Fruit fly (Drosophila melanogaster) whole organism, prepupa: ENCODE results near the gene Coa8.
A peak's percentile ranks its signal among the peaks of the same experiment; 100 is the strongest.

Experiments
- Blimp-1 ChIP-seq: fragments of 200-800 bp; sonication (Bioruptor generic); optimal IDR thresholded peaks from 3 replicates; lab custom pipeline; 2017; ENCODE audit warnings: missing biosample characterization, missing genetic modification characterization, mild to moderate bottlenecking, moderate library complexity, missing genetic modification reagents
- CG10631 ChIP-seq: fragments of 200-800 bp; sonication (Bioruptor generic); optimal IDR thresholded peaks from 2 replicates; lab custom pipeline; 2016; ENCODE audit warnings: missing biosample characterization, missing genetic modification characterization
- CG10669 ChIP-seq: fragments of 200-800 bp; sonication (Bioruptor generic); optimal IDR thresholded peaks from 3 replicates; lab custom pipeline; 2018; ENCODE audit warnings: missing biosample characterization, mild to moderate bottlenecking, missing genetic modification characterization, moderate library complexity
- CG11294 ChIP-seq: fragments of 200-800 bp; sonication (Bioruptor generic); IDR thresholded peaks from 2 replicates; pipeline ENCODE4 v1.3.6; 2022; ENCODE audit warnings: missing biosample characterization, missing genetic modification characterization
- CG1621 ChIP-seq: fragments of 200-800 bp; sonication (Bioruptor generic); optimal IDR thresholded peaks from 3 replicates; lab custom pipeline; 2018; ENCODE audit warnings: missing biosample characterization, mild to moderate bottlenecking, missing genetic modification characterization
- CG3032 ChIP-seq: fragments of 200-800 bp; optimal IDR thresholded peaks from 2 replicates; lab custom pipeline; 2019; ENCODE audit warnings: missing biosample characterization, mild to moderate bottlenecking, missing genetic modification characterization, moderate library complexity
- CG31627 ChIP-seq: fragments of 200-800 bp; sonication (Bioruptor generic); optimal IDR thresholded peaks from 3 replicates; lab custom pipeline; 2016; ENCODE audit warnings: missing biosample characterization, missing genetic modification characterization
- CG34406 ChIP-seq: fragments of 200-800 bp; sonication (Bioruptor generic); optimal IDR thresholded peaks from 3 replicates; lab custom pipeline; 2016; ENCODE audit warnings: missing biosample characterization, missing genetic modification characterization
- CG3919 ChIP-seq: fragments of 200-800 bp; sonication (Bioruptor generic); optimal IDR thresholded peaks from 3 replicates; lab custom pipeline; 2016; ENCODE audit warnings: missing biosample characterization, missing genetic modification characterization
- CG4318 ChIP-seq: fragments of 200-800 bp; sonication (Bioruptor generic); optimal IDR thresholded peaks from 3 replicates; lab custom pipeline; 2017; ENCODE audit warnings: missing biosample characterization, mild to moderate bottlenecking, missing genetic modification characterization
- CG6163 ChIP-seq: fragments of 200-800 bp; sonication (Bioruptor generic); IDR thresholded peaks from 3 replicates; pipeline ENCODE4 v1.3.6; 2022; ENCODE audit warnings: missing biosample characterization, missing genetic modification characterization
- CG6792 ChIP-seq: fragments of 200-800 bp; sonication (Bioruptor generic); optimal IDR thresholded peaks from 3 replicates; lab custom pipeline; 2016; ENCODE audit warnings: missing biosample characterization, missing genetic modification characterization
- CG6808 ChIP-seq: fragments of 200-800 bp; sonication (Bioruptor generic); optimal IDR thresholded peaks from 3 replicates; lab custom pipeline; 2017; ENCODE audit warnings: missing biosample characterization, missing genetic modification characterization, mild to moderate bottlenecking, moderate library complexity, missing genetic modification reagents
- CG6854 ChIP-seq: fragments of 200-800 bp; sonication (Bioruptor generic); optimal IDR thresholded peaks from 2 replicates; lab custom pipeline; 2017; ENCODE audit warnings: missing biosample characterization, mild to moderate bottlenecking, missing genetic modification characterization
- CG7368 ChIP-seq: fragments of 200-800 bp; sonication (Bioruptor generic); optimal IDR thresholded peaks from 3 replicates; lab custom pipeline; 2016; ENCODE audit warnings: missing biosample characterization, missing genetic modification characterization
- CG8119 ChIP-seq: fragments of 200-800 bp; sonication (Bioruptor generic); IDR thresholded peaks from 3 replicates; pipeline ENCODE4 v1.3.6; 2022; ENCODE audit warnings: missing biosample characterization, missing genetic modification characterization
- CG8319 ChIP-seq: fragments of 200-800 bp; sonication (Bioruptor generic); optimal IDR thresholded peaks from 3 replicates; lab custom pipeline; 2016; ENCODE audit warnings: missing biosample characterization, missing genetic modification characterization
- CG8632 ChIP-seq: fragments of 200-800 bp; sonication (Bioruptor generic); optimal IDR thresholded peaks from 3 replicates; lab custom pipeline; 2016; ENCODE audit warnings: missing biosample characterization, missing genetic modification characterization
- CG9139 ChIP-seq: fragments of 200-800 bp; sonication (Bioruptor generic); optimal IDR thresholded peaks from 3 replicates; lab custom pipeline; 2017; ENCODE audit warnings: missing biosample characterization, mild to moderate bottlenecking, missing genetic modification characterization
- Eip75B ChIP-seq: fragments of 200-800 bp; sonication (Bioruptor generic); optimal IDR thresholded peaks from 3 replicates; lab custom pipeline; 2016; ENCODE audit warnings: missing biosample characterization, missing genetic modification characterization
- Eip78C ChIP-seq: fragments of 200-800 bp; sonication (Bioruptor generic); peaks from one replicate; lab custom pipeline; 2016; ENCODE audit warnings: missing biosample characterization, missing genetic modification characterization
- Gug ChIP-seq: fragments of 200-800 bp; sonication (Bioruptor generic); IDR thresholded peaks from 2 replicates; pipeline ENCODE4 v1.3.6; 2022; ENCODE audit warnings: missing biosample characterization, missing genetic modification characterization
- Hr38 ChIP-seq: sonication (Bioruptor generic); optimal IDR thresholded peaks from 2 replicates; lab custom pipeline; 2016; ENCODE audit warnings: missing biosample characterization, missing genetic modification characterization
- Hr39 ChIP-seq: fragments of 200-800 bp; sonication (Bioruptor generic); optimal IDR thresholded peaks from 2 replicates; lab custom pipeline; 2016; ENCODE audit warnings: missing biosample characterization, missing genetic modification characterization
- Hr4 ChIP-seq: fragments of 200-800 bp; sonication (Bioruptor generic); optimal IDR thresholded peaks from 3 replicates; lab custom pipeline; 2016; ENCODE audit warnings: missing biosample characterization, missing genetic modification characterization
- Lpt ChIP-seq: fragments of 200-800 bp; sonication (Bioruptor generic); optimal IDR thresholded peaks from 3 replicates; lab custom pipeline; 2016; ENCODE audit warnings: missing biosample characterization, missing genetic modification characterization
- Met ChIP-seq: fragments of 200-800 bp; sonication (Bioruptor generic); optimal IDR thresholded peaks from 3 replicates; lab custom pipeline; 2016; ENCODE audit warnings: missing biosample characterization, missing genetic modification characterization
- OdsH ChIP-seq: fragments of 200-800 bp; sonication (Bioruptor generic); optimal IDR thresholded peaks from 3 replicates; lab custom pipeline; 2016; ENCODE audit warnings: missing biosample characterization, missing genetic modification characterization
- Smox ChIP-seq: fragments of 200-800 bp; sonication (Bioruptor generic); optimal IDR thresholded peaks from 3 replicates; lab custom pipeline; 2016; ENCODE audit warnings: missing biosample characterization, missing genetic modification characterization
- Sox102F ChIP-seq: fragments of 200-800 bp; sonication (Bioruptor generic); optimal IDR thresholded peaks from 2 replicates; lab custom pipeline; 2016; ENCODE audit warnings: missing biosample characterization, mild to moderate bottlenecking, missing genetic modification characterization
- Sox14 ChIP-seq: fragments of 200-800 bp; sonication (Bioruptor generic); optimal IDR thresholded peaks from 3 replicates; lab custom pipeline; 2016; ENCODE audit warnings: missing biosample characterization, missing genetic modification characterization
- Sox15 ChIP-seq: fragments of 200-800 bp; sonication (Bioruptor generic); optimal IDR thresholded peaks from 3 replicates; lab custom pipeline; 2016; ENCODE audit warnings: missing biosample characterization, missing genetic modification characterization
- achi ChIP-seq: fragments of 200-800 bp; sonication (Bioruptor generic); optimal IDR thresholded peaks from 3 replicates; lab custom pipeline; 2016; ENCODE audit warnings: missing biosample characterization, missing genetic modification characterization
- cyc ChIP-seq: fragments of 200-800 bp; sonication (Bioruptor generic); optimal IDR thresholded peaks from 3 replicates; lab custom pipeline; 2016; ENCODE audit warnings: missing biosample characterization, missing genetic modification characterization
- esn ChIP-seq: fragments of 200-800 bp; sonication (Bioruptor generic); optimal IDR thresholded peaks from 2 replicates; lab custom pipeline; 2016; ENCODE audit warnings: missing biosample characterization, mild to moderate bottlenecking, missing genetic modification characterization, moderate library complexity
- fd59A ChIP-seq: fragments of 200-800 bp; sonication (Bioruptor generic); optimal IDR thresholded peaks from 2 replicates; lab custom pipeline; 2017; ENCODE audit warnings: missing biosample characterization, mild to moderate bottlenecking, missing genetic modification characterization, missing genetic modification reagents
- fd85E ChIP-seq: fragments of 200-800 bp; sonication (Bioruptor generic); optimal IDR thresholded peaks from 3 replicates; lab custom pipeline; 2016; ENCODE audit warnings: missing biosample characterization, missing genetic modification characterization
- fkh ChIP-seq: fragments of 200-800 bp; sonication (Bioruptor generic); optimal IDR thresholded peaks from 3 replicates; lab custom pipeline; 2017; ENCODE audit warnings: missing biosample characterization, mild to moderate bottlenecking, missing genetic modification characterization, moderate library complexity
- pdm3 ChIP-seq: fragments of 200-800 bp; sonication (Bioruptor generic); optimal IDR thresholded peaks from 3 replicates; lab custom pipeline; 2016; ENCODE audit warnings: missing biosample characterization, missing genetic modification characterization
- svp ChIP-seq: fragments of 200-800 bp; sonication (Bioruptor generic); peaks from one replicate; lab custom pipeline; 2016; ENCODE audit warnings: missing biosample characterization, missing genetic modification characterization
- vri ChIP-seq: fragments of 200-800 bp; sonication (Bioruptor generic); optimal IDR thresholded peaks from 3 replicates; lab custom pipeline; 2016; ENCODE audit warnings: missing biosample characterization, mild to moderate bottlenecking, missing genetic modification characterization

Gene Coa8

DNA sequence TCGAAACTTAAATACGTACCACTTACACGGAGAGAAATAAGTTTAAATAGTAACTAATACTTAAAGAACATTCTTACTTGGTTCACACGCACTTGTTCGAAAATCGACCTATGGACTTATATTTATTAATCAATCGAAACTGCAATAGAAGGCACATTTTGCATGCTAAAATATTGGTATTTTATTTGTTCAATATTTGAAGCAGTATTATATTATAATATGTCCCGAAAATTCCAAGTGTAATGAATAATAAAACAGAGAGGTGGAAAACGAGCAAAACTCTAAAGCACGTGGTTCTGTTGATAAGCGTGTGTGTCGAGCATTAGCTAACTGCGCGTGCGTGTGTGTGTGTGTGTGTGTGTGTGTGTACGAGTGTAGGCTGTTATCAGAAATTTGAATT is 30.2 kb upstream of the Coa8 start (continued):
- peak; percentile 5 for TF ChIP-seq CG31627 (GFP tag; lab: Kevin White, UChicago)
- peak; percentile 70 for TF ChIP-seq Eip78C
- TF ChIP-seq CG34406 (GFP tag; lab: Kevin White, UChicago), result no peak
- no peak for TF ChIP-seq fd59A (GFP tag; lab: Kevin White, UChicago)
- no peak for TF ChIP-seq fd85E
- peak; percentile 69 for TF ChIP-seq fkh (GFP tag; lab: Kevin White, UChicago)
- no peak for TF ChIP-seq CG6792
- TF ChIP-seq CG1621 (tag; lab: Kevin White, UChicago), result no peak
- TF ChIP-seq CG6808 (GFP tag; lab: Kevin White, UChicago), result no peak
- TF ChIP-seq achi, result peak; percentile 9
- TF ChIP-seq Sox14 (GFP tag; lab: Kevin White, UChicago), result no peak

DNA sequence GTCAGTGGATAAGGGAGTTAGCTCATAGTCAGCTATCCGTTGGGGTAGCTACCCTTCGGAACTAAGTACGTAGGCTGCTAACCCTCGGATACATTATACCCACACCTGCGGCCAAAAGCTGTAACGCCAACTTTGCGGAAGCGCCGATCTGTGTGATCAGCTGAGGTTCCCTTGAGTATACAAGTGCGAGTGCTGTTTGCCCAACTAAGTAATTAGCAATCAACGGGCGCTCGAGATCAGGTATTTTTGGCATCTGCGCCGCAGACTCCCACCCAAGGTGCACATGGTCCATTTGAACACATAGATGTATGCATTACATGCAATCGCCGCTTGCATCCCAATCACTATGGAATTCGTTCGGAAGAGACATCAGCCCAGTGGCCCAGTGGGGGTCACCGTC is 26.0 kb upstream of the Coa8 start:
- TF ChIP-seq svp (GFP tag; lab: Kevin White, UChicago) (peak; percentile 27), fkh (GFP tag; lab: Kevin White, UChicago) (peak; percentile 81), Smox (GFP tag; lab: Kevin White, UChicago) (no peak)

DNA sequence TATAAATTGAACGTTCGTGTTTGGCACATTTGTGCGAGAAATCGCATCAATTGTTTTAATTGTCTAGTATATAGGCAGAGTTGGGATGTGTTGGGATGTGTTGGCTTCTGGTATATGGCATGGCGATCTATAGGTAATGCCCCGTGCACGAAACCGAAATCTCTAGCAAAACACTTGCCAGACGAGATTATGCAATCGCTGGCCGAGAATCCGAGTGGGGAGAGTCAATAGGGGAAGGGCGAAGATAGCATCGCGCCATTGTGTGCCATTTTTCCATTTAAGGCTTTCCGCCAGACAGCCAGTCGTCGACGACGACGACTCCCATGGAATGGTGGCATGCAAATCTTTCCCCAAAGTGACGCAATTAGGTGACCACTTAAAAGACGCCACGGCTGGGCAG is 25.2 kb upstream of the Coa8 start:
- TF ChIP-seq Gug (GFP tag; lab: Robert Waterston, UW), result no peak
- no peak for TF ChIP-seq Smox (GFP tag; lab: Kevin White, UChicago)
- no peak for TF ChIP-seq CG10631
- peak; percentile 43 for TF ChIP-seq Eip78C
- no peak for TF ChIP-seq CG6854
- no peak for TF ChIP-seq cyc
- TF ChIP-seq fkh (GFP tag; lab: Kevin White, UChicago), result no peak
- no peak for TF ChIP-seq fd85E
- no peak for TF ChIP-seq CG3919
- peak; percentile 62 for TF ChIP-seq vri (GFP tag; lab: Kevin White, UChicago)
- TF ChIP-seq CG9139 (GFP tag; lab: Kevin White, UChicago), result no peak
- TF ChIP-seq svp (GFP tag; lab: Kevin White, UChicago), result peak; percentile 76
- no peak for TF ChIP-seq CG1621 (tag; lab: Kevin White, UChicago)
- TF ChIP-seq Eip75B (GFP tag; lab: Kevin White, UChicago), result no peak
- no peak for TF ChIP-seq achi

DNA sequence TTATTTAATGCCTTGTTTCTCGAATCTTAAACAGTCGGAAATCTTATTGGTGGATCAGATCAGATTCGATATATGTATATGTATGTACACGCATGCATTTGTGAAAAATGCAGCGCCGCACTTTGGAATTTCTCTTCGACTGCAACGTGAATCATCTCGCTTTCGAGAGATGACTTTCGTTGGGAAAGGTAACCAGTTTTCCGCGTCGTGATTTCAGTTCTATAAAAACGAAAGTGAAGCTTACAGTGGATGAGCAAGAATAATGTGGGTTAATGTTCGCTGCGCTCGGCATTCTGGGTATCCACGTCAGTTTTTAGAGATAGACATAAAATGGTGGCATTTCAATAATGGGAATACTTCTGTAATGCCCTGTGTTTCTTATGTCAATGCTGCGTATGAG is 23.5 kb upstream of the Coa8 start:
- TF ChIP-seq fd59A (GFP tag; lab: Kevin White, UChicago), result no peak
- TF ChIP-seq Sox102F (GFP tag; lab: Kevin White, UChicago), result no peak
- no peak for TF ChIP-seq CG9139 (GFP tag; lab: Kevin White, UChicago)
- TF ChIP-seq Lpt (GFP tag; lab: Kevin White, UChicago), result no peak
- TF ChIP-seq Eip78C, result no peak
- peak; percentile 94 for TF ChIP-seq Blimp-1 (GFP tag; lab: Kevin White, UChicago)
- TF ChIP-seq Smox (GFP tag; lab: Kevin White, UChicago), result no peak
- TF ChIP-seq Eip75B (GFP tag; lab: Kevin White, UChicago), result no peak

DNA sequence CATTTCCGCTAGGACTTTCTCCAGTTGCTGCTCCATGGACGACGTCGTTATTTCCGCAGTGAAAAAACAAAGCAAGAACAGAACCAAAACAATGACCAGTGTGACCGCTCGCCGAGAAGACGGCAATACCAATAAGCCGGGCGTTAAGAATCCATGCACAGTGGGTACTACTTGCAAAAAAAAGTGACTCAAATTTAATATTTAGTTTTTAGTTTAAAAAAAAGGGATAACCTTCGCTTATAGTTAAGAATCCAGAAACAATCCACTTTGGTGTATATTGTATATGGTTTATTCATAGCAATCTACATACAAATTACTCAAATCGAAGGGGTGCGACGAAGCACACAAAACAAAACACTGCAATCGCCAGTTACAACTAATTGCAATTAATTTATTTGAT is 21.2 kb upstream of the Coa8 start, which contains the start of gene Lamtor5:
Lamtor5 (minus strand) TSS at position 105 of the 400 bp plus-strand sequence.
- TF ChIP-seq CG10669 (peak; percentile 39), Hr4 (peak; percentile 45), Sox102F (GFP tag; lab: Kevin White, UChicago) (peak; percentile 69), CG11294 (GFP tag; lab: Robert Waterston, UW) (no peak), Gug (GFP tag; lab: Robert Waterston, UW) (no peak), Lpt (GFP tag; lab: Kevin White, UChicago) (no peak), esn (GFP tag; lab: Kevin White, UChicago) (peak; percentile 63), Sox15 (GFP tag; lab: Kevin White, UChicago) (no peak), CG9139 (GFP tag; lab: Kevin White, UChicago) (no peak), Met (GFP tag; lab: Kevin White, UChicago) (peak; percentile 54), cyc (peak; percentile 14), Hr39 (peak; percentile 51), CG8632 (GFP tag; lab: Kevin White, UChicago) (peak; percentile 36), CG6163 (GFP tag; lab: Robert Waterston, UW) (peak; percentile 63), CG31627 (GFP tag; lab: Kevin White, UChicago) (peak; percentile 47), CG6854 (no peak), CG6792 (peak; percentile 24), CG4318 (no peak), CG8319 (GFP tag; lab: Kevin White, UChicago) (no peak), CG8119 (GFP tag; lab: Robert Waterston, UW) (peak; percentile 25; the same call in 1 of the 3 replicates), CG3032 (tag; lab: Kevin White, UChicago) (peak; percentile 37), fd59A (GFP tag; lab: Kevin White, UChicago) (peak; percentile 10), fd85E (peak; percentile 5), Hr38 (no peak), OdsH (GFP tag; lab: Kevin White, UChicago) (peak; percentile 34), Eip75B (GFP tag; lab: Kevin White, UChicago) (peak; percentile 64), fkh (GFP tag; lab: Kevin White, UChicago) (no peak), CG3919 (peak; percentile 38), CG6808 (GFP tag; lab: Kevin White, UChicago) (peak; percentile 7), pdm3 (peak; percentile 40), Smox (GFP tag; lab: Kevin White, UChicago) (peak; percentile 51), CG7368 (GFP tag; lab: Kevin White, UChicago) (peak; percentile 52)
